Fruit fly (Drosophila melanogaster): Measurements from ENCODE around the gene CG32755.

The CG32755 gene

DNA sequence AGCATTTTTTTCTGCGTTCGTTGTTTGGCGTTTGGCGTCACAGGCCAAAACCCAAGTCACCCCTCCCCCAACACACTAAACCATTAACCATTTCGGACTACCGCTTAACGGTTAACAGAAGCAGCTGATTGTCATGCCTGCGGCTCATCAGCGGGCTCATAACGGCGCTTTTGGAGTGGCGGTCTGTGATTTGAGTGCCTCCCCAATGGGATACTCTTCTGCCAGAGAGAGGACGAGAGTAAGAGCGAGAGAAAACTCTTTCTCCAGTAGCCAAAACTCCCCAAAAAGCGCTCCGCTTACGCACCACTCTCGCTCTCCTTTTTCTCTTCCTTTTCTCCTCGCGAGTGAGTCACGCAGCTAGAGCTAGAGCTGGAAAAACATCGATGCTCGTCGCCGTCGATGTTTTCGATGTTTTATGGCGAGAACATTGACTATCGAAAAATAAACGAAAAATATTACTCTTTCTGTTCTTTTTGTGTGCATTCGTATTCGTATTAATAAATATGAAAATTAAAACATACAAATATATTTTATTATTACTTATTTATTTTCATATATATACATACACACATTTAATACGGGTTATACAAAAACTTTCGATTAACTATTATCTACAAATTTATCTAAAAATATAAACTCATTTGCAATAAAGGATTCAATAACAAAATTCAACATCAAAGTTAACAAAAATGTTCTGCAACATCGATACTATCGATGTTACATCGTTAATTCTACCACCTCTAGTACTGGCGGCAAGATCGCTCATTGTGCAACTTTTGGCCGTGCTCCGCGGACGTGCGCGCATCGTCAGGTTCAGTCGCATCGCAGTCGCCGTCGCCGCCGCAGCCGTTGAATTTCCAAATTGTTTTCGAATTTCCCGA lies 15.7 kb downstream of the CG32755 start, which contains the start of gene Grip (continued):
- TF ChIP-seq CG12071 (GFP tag; optimal IDR thresholded peaks at IDR 0.05) (no peak), Fer3 (tag; optimal IDR thresholded peaks at IDR 0.05) (no peak), CG3281 (GFP tag; optimal IDR thresholded peaks at IDR 0.05) (no peak), chinmo (GFP tag; IDR thresholded peaks at IDR 0.05; ENCODE audit: partially characterized antibody) (0 out of 4 replicates have a peak, but pooled peaks have one; percentile 11), sug (tag; optimal IDR thresholded peaks at IDR 0.05) (no peak), Pdp1 (GFP tag; optimal IDR thresholded peaks at IDR 0.05) (peak in 1 of 2 experiments; percentile 84), CG2202 (tag; optimal IDR thresholded peaks at IDR 0.05) (no peak), dimm (GFP tag; IDR thresholded peaks at IDR 0.05) (no peak), Side (GFP tag; optimal IDR thresholded peaks at IDR 0.05) (no peak), Hmx (GFP tag; optimal IDR thresholded peaks at IDR 0.05) (no peak), luna (GFP tag; optimal IDR thresholded peaks at IDR 0.05) (no peak), pros (GFP tag; optimal IDR thresholded peaks at IDR 0.05) (no peak), ERR (GFP tag; optimal IDR thresholded peaks at IDR 0.05) (no peak), NFAT (GFP tag; IDR thresholded peaks at IDR 0.05) (no peak), Hr78 (GFP tag; optimal IDR thresholded peaks at IDR 0.05) (peak in 1 of 2 experiments; percentile 14), CG1233 (GFP tag; optimal IDR thresholded peaks at IDR 0.05) (peak; percentile 8), hbn (GFP tag; IDR thresholded peaks at IDR 0.05; ENCODE audit: partially characterized antibody) (peak; percentile 61), Oli (tag; optimal IDR thresholded peaks at IDR 0.05) (peak; percentile 16), insv (GFP tag; optimal IDR thresholded peaks at IDR 0.05) (no peak), sqz (GFP tag; optimal IDR thresholded peaks at IDR 0.05) (no peak), CG5953 (GFP tag; IDR thresholded peaks at IDR 0.05) (no peak), lab (GFP tag; optimal IDR thresholded peaks at IDR 0.05) (no peak), CG33557 (GFP tag; optimal IDR thresholded peaks at IDR 0.05) (peak; percentile 42), bowl (GFP tag; IDR thresholded peaks at IDR 0.05) (no peak), Hand (GFP tag; optimal IDR thresholded peaks at IDR 0.05) (no peak), zen2 (GFP tag; IDR thresholded peaks at IDR 0.05; ENCODE audit: partially characterized antibody) (peak; percentile 25; the same call in 2 of the 3 replicates), cas (GFP tag; IDR thresholded peaks at IDR 0.05) (no peak), Optix (GFP tag; IDR thresholded peaks at IDR 0.05) (no peak), Elba2 (GFP tag; optimal IDR thresholded peaks at IDR 0.05) (no peak), Hey (tag; optimal IDR thresholded peaks at IDR 0.05) (no peak), ara (GFP tag; IDR thresholded peaks at IDR 0.05) (no peak), unpg (GFP tag; optimal IDR thresholded peaks at IDR 0.05) (no peak), chif (GFP tag; optimal IDR thresholded peaks at IDR 0.05) (no peak), zfh2 (GFP tag; optimal IDR thresholded peaks at IDR 0.05) (no peak), dan (GFP tag; IDR thresholded peaks at IDR 0.05) (no peak), CG2678 (tag; optimal IDR thresholded peaks at IDR 0.05) (peak; percentile 57), pb (GFP tag; optimal IDR thresholded peaks at IDR 0.05) (no peak), gro (GFP tag; optimal IDR thresholded peaks at IDR 0.05) (no peak), D19A (tag; optimal IDR thresholded peaks at IDR 0.05) (peak; percentile 41), corto (GFP tag; optimal IDR thresholded peaks at IDR 0.05) (no peak), D19B (GFP tag; optimal IDR thresholded peaks at IDR 0.05) (no peak), CG7987 (GFP tag; optimal IDR thresholded peaks at IDR 0.05) (no peak), CG13624 (GFP tag; optimal IDR thresholded peaks at IDR 0.05) (no peak), CG4820 (GFP tag; optimal IDR thresholded peaks at IDR 0.05) (peak; percentile 9), Sry-β (GFP tag; optimal IDR thresholded peaks at IDR 0.05) (no peak), CG8359 (GFP tag; optimal IDR thresholded peaks at IDR 0.05; ENCODE audit: borderline replicate concordance) (no peak), NfI (GFP tag; optimal IDR thresholded peaks at IDR 0.05) (no peak), Ssrp (tag; optimal IDR thresholded peaks at IDR 0.05) (peak; percentile 36)

All from whole organism, embryonic.